Fruit fly (Drosophila melanogaster): ENCODE measurements around the gene CG32054.

Gene CG32054

DNA sequence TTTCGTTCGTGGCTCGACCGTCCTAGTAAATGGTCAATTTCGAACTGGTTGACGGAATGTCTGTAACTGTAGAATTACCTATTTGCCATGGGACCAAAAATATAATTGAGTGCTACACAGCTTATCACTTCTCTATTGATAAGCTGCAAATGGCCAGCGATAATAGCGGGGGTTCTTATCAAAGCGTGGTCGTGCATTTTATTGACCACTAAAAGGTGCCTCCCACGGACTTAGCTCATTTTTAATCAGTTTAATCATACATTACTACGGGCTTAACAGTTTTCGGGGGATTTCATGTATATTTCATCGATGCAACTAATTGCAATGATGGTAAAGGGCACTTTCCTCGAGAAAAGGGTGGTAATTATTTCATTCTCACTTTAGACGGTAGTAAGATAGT, at the start of gene CG32054:
Gene CG32054 (minus strand): TSS at position 17 of the 400 bp plus-strand sequence.
- TF ChIP-seq Sin3A (optimal IDR thresholded peaks at IDR 0.05), result no peak
- no peak for TF ChIP-seq insv (optimal IDR thresholded peaks at IDR 0.05)
- no peak for TF ChIP-seq h (optimal IDR thresholded peaks at IDR 0.05)

DNA sequence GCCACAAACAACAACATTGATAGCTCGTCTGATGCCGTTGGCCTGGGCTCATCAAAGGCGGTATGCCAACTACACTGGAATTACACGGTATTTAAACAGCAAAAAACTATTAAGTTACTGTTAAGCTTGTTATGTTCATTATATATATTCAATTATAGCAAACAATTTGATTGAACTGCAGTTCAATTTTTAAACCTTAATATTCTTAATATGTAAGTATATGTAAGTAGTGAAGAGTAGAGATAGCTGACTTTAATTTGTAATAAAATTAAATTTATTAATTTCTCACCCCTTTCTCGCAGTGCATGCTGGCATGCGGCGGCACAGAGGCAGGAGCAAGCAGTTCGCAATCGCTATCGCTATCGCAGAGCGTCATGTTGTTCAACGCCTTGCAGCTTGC, 15.8 kb upstream of the CG32054 start:
- TF ChIP-seq Sin3A (optimal IDR thresholded peaks at IDR 0.05) (no peak), insv (optimal IDR thresholded peaks at IDR 0.05) (no peak), psq (optimal IDR thresholded peaks at IDR 0.05) (no peak), Myc (optimal IDR thresholded peaks at IDR 0.05) (no peak), h (optimal IDR thresholded peaks at IDR 0.05) (no peak), ttk (optimal IDR thresholded peaks at IDR 0.05) (no peak)

DNA sequence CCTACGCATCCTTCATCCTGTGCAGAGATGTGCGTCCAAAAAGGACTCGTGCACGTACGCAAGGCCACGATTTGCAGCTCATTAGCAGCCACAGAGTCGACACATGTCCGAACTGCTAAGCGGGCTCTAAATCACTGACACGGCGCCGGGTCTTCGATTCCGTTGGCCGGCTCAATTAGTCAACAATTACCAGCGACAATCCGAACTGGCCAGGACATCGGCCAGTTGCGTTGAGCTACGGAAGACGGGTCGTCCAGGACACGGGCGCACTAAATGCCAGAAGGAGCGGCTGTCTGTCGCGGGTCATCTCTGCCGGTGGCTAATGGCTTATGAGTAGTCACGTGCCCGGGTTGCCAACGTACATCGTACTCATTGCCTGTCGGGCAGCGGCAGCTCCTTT, 11.3 kb upstream of the CG32054 start:
- TF ChIP-seq Myc (optimal IDR thresholded peaks at IDR 0.05) (no peak), insv (optimal IDR thresholded peaks at IDR 0.05) (no peak), Sin3A (optimal IDR thresholded peaks at IDR 0.05) (no peak), psq (optimal IDR thresholded peaks at IDR 0.05) (no peak), ttk (optimal IDR thresholded peaks at IDR 0.05) (no peak), h (optimal IDR thresholded peaks at IDR 0.05) (no peak)

DNA sequence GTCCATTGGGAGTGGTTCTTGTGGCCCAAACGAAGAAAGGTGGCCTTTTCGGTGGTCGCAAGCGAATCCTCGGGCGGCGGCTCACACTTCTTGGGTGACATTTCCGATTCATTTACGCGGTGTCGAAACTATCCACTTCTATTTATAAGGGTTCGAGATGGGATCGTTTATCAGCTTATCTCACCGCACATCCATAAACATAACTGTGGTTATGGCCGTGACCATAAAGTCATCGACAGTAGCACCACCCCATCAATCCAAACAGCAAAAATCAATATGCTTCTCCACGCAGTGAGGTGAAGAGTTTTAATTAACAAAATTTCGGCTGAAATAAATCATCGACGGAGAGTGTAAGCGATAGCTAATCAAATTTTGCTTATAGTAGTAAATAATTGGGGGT, 6.2 kb upstream of the CG32054 start, which contains the start of gene CG42826:
Gene CG42826 (minus strand): TSS at position 101 of the 400 bp plus-strand sequence.
- TF ChIP-seq h (optimal IDR thresholded peaks at IDR 0.05) (no peak), insv (optimal IDR thresholded peaks at IDR 0.05) (no peak), ttk (optimal IDR thresholded peaks at IDR 0.05) (no peak), Myc (optimal IDR thresholded peaks at IDR 0.05) (no peak), psq (optimal IDR thresholded peaks at IDR 0.05) (no peak)

DNA sequence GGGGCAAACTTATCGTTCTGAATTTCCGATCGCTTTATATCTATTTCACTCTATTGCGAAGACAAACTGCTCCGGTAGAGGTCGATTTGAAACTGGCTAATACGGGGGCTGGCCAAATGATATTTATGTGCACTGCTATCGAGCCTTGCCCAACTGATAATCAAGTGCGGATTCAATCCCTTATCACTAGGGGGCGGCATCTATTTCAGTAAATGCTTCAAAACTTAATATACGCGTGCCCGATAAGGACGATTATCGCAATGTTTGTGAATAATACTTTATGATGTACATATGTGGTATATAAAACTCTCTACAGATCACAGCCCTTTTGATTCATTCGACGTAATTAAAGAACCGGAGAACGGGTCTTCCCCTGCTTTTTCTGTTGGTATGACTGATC, 3.5 kb upstream of the CG32054 start, which contains the start of gene Srg2:
Gene Srg2 (minus strand): TSS at position 101 of the 400 bp plus-strand sequence.
- no peak for TF ChIP-seq h (optimal IDR thresholded peaks at IDR 0.05)
- TF ChIP-seq Myc (optimal IDR thresholded peaks at IDR 0.05), result no peak
- no peak for TF ChIP-seq Sin3A (optimal IDR thresholded peaks at IDR 0.05)
- TF ChIP-seq ttk (optimal IDR thresholded peaks at IDR 0.05), result no peak
- TF ChIP-seq psq (optimal IDR thresholded peaks at IDR 0.05), result no peak
- TF ChIP-seq insv (optimal IDR thresholded peaks at IDR 0.05), result no peak

DNA sequence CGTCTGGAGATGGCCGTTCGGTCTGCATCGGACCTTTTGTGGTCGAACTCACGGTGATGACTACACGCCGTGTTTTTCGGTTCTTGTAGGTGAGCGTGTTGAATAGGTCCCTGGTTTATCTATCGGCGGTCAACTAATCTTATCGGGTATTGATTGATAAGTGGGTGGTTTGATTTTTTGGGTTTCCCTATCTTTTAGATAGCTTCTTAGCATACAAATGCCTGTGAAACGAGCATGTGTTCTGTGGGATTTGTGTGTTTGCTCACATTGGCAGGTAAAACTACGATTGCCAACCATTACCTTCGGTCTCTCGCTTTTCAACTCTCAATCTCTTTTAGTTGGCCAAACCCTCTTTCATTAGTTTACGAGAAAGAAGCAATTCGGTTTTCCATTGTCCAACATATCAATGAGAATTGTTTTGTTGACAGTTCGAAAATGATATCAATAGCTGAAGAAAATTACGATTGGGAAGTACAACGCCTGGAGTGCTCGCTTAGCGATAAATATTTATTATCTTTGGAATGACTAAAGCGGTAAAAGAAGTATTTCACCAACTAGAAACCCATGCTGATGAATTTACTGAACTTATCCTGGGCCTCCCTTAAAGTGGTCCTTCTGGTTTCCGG, 2.1 kb downstream of the CG32054 start, which contains the start of gene CG32053:
Gene CG32053 (minus strand): TSS at position 69 of the 626 bp plus-strand sequence.
- TF ChIP-seq Sin3A (optimal IDR thresholded peaks at IDR 0.05) (no peak), h (optimal IDR thresholded peaks at IDR 0.05) (no peak), Myc (optimal IDR thresholded peaks at IDR 0.05) (no peak), insv (optimal IDR thresholded peaks at IDR 0.05) (no peak), psq (optimal IDR thresholded peaks at IDR 0.05) (no peak), ttk (optimal IDR thresholded peaks at IDR 0.05) (no peak)

DNA sequence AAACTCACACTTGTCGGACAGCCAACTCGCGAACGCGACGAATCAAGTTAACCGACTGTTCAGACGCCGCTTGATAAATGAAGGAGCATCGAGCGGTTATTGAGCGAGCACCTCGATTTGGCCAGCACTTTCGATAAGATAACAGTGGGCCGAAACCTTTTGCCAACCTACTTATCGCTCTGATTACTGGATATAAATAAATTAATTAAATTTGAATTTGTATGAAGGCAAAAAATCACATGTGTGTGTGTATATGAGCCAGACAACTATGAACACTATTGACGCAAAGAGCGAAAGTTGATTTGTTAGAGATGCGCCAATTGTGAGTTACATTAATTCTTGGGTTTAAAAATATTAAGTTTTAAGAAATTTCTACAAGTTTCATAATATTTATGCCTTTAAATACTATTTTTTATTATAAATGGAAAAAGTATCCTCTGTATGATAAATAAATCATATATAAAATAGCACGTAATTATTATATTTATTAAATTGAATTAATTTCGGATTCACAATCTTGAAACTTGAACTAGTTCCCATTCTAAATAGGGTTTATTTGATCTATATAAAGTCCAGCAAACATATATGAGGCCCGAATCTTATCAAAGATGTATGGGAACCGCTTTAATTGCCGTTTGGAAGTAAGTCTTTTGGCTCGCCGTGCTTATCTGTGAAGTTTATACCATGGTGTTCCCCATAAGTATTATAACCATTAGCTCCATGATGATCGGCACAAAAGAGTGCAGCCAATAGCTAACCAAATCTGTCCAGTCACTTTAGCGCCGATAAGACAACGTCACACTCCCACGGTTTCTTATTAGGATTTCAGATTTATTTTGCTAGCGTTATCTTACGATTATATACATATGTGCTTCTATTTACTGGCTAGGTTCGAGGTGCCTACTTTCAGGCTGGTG, 4.9 kb downstream of the CG32054 start, which contains the start of gene CG14160:
Gene CG14160 (minus strand): TSS at position 51 of the 917 bp plus-strand sequence.
- TF ChIP-seq Sin3A (optimal IDR thresholded peaks at IDR 0.05) (no peak), insv (optimal IDR thresholded peaks at IDR 0.05) (no peak)

DNA sequence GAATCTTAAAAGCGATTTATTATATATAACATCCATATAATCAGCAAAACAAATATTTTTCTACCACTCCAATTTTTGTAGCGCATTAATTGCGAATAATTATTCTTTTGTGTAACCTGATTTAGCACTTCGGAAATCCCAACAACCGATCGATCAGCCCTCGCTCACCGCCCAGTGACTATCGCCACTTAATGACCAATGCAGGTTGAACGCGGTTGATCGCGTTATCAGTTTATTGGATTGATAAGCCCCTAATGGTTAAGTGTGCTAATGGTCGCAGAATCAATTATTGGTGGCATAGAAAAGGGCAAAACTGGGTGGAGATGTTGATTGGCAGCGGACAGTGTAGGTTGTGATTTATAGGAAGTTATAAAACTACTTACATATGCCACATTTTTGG, 6.1 kb downstream of the CG32054 start:
- TF ChIP-seq Myc (optimal IDR thresholded peaks at IDR 0.05), result no peak
- no peak for TF ChIP-seq h (optimal IDR thresholded peaks at IDR 0.05)
- TF ChIP-seq Sin3A (optimal IDR thresholded peaks at IDR 0.05), result no peak
- TF ChIP-seq psq (optimal IDR thresholded peaks at IDR 0.05), result no peak
- no peak for TF ChIP-seq insv (optimal IDR thresholded peaks at IDR 0.05)
- TF ChIP-seq ttk (optimal IDR thresholded peaks at IDR 0.05), result no peak

DNA sequence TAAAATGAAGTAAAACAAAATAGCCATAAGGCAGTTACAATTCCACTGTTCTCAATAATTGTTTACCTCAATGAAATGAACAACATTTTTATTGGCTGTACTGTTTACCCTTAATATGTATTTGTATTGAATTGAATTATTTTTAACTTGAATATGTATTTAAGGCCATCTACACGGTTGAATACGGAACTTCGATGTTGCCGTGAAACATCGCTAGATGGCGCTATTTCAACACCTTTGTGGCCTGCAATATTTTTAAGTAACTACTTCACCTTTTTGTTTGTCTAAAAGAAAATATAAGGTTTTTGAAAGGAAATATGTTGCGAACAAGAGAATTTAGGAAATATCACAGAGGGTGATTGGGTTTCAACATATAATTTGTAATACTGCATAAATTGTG, 16.0 kb downstream of the CG32054 start:
- TF ChIP-seq ttk (optimal IDR thresholded peaks at IDR 0.05) (no peak), psq (optimal IDR thresholded peaks at IDR 0.05) (no peak), Sin3A (optimal IDR thresholded peaks at IDR 0.05) (no peak), Myc (optimal IDR thresholded peaks at IDR 0.05) (no peak)

DNA sequence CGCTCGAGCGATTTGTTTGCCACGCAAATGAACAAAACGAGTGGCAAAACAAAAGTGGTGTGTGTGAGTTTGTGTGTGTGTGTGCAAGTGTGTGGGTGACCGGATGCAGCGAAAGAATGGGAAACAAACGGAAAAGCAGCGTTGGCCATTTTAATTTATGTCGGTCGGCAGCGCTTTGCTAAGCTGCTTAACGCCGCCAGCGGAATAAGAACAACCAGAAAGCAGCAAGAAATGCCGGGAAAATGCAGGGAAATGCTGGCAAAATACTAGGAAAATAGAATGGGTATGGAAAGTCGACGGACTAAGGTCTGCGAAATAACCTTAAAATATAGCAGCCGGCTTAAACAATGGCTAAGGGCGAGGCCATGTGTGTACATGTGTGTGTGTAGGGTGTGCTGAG, 42.0 kb downstream of the CG32054 start:
- TF ChIP-seq psq (optimal IDR thresholded peaks at IDR 0.05) (no peak), h (optimal IDR thresholded peaks at IDR 0.05) (no peak), insv (optimal IDR thresholded peaks at IDR 0.05) (no peak), ttk (optimal IDR thresholded peaks at IDR 0.05) (no peak), Sin3A (optimal IDR thresholded peaks at IDR 0.05) (no peak), Myc (optimal IDR thresholded peaks at IDR 0.05) (no peak)

Measured in Kc167 (cell line).